Fruit fly (Drosophila melanogaster): ENCODE measurements around the gene tara.

Gene tara

dm6 chr3R:16249829-16250814 is 24.7 kb downstream of the tara start (continued):
- TF ChIP-seq CG2678 (tag; optimal IDR thresholded peaks at IDR 0.05) (peak; percentile 57), CG34422 (GFP tag; IDR thresholded peaks at IDR 0.05) (no peak), CG13775 (GFP tag; optimal IDR thresholded peaks at IDR 0.05) (peak; percentile 20), Adf1 (GFP tag; IDR thresholded peaks at IDR 0.05) (no peak), CG18599 (GFP tag; optimal IDR thresholded peaks at IDR 0.05) (peak; percentile 69), bab2 (GFP tag; optimal IDR thresholded peaks at IDR 0.05) (peak; percentile 40), twi (tag; optimal IDR thresholded peaks at IDR 0.05) (peak; percentile 41), CG11695 (GFP tag; IDR thresholded peaks at IDR 0.05) (no peak), CkIIα-i1 (GFP tag; IDR thresholded peaks at IDR 0.05) (no peak), Chrac-16 (GFP tag; optimal IDR thresholded peaks at IDR 0.05) (peak; percentile 10), Hr51 (GFP tag; optimal IDR thresholded peaks at IDR 0.05) (peak; percentile 3 to 35), sens-2 (GFP tag; IDR thresholded peaks at IDR 0.05) (no peak), CG4730 (GFP tag; IDR thresholded peaks at IDR 0.05) (no peak), hth (optimal IDR thresholded peaks at IDR 0.05) (no peak), Dll (GFP tag; IDR thresholded peaks at IDR 0.05; ENCODE audit: partially characterized antibody) (no peak), knrl (GFP tag; IDR thresholded peaks at IDR 0.05; ENCODE audit: partially characterized antibody) (no peak), CG17359 (tag; optimal IDR thresholded peaks at IDR 0.05) (peak; percentile 26), PHDP (tag; optimal IDR thresholded peaks at IDR 0.05) (peak; percentile 24), tup (GFP tag; optimal IDR thresholded peaks at IDR 0.05) (no peak), CG15696 (tag; optimal IDR thresholded peaks at IDR 0.05) (peak; percentile 3), ewg (GFP tag; optimal IDR thresholded peaks at IDR 0.05) (peak; percentile 15), Fer1 (GFP tag; optimal IDR thresholded peaks at IDR 0.05) (peak; percentile 61), toy (GFP tag; IDR thresholded peaks at IDR 0.05) (no peak), chn (GFP tag; optimal IDR thresholded peaks at IDR 0.05) (peak; percentile 51), chinmo (GFP tag; IDR thresholded peaks at IDR 0.05; ENCODE audit: partially characterized antibody) (no peak), ATbp (GFP tag; optimal IDR thresholded peaks at IDR 0.05) (peak; percentile 34), cato (GFP tag; optimal IDR thresholded peaks at IDR 0.05; ENCODE audit: borderline replicate concordance) (no peak), Fer3 (tag; optimal IDR thresholded peaks at IDR 0.05) (peak; percentile 37), lov (optimal IDR thresholded peaks at IDR 0.05) (no peak), lov (GFP tag; IDR thresholded peaks at IDR 0.05) (no peak), CG6854 (GFP tag; optimal IDR thresholded peaks at IDR 0.05) (no peak), Hmr (GFP tag; optimal IDR thresholded peaks at IDR 0.05) (peak; percentile 63), hkb (optimal IDR thresholded peaks at IDR 0.05) (no peak), hkb (GFP tag; IDR thresholded peaks at IDR 0.05) (no peak), Bdp1 (GFP tag; optimal IDR thresholded peaks at IDR 0.05) (peak; percentile 4), pb (GFP tag; optimal IDR thresholded peaks at IDR 0.05) (no peak), Pdp1 (GFP tag; optimal IDR thresholded peaks at IDR 0.05) (peak; percentile 4 to 82), pita (GFP tag; optimal IDR thresholded peaks at IDR 0.05) (no peak), CG8281 (tag; optimal IDR thresholded peaks at IDR 0.05) (no peak), CG16863 (GFP tag; optimal IDR thresholded peaks at IDR 0.05) (peak; percentile 32), Rx (GFP tag; IDR thresholded peaks at IDR 0.05) (no peak), slp2 (GFP tag; optimal IDR thresholded peaks at IDR 0.05) (peak; percentile 38), HHEX (GFP tag; optimal IDR thresholded peaks at IDR 0.05) (no peak), Max (GFP tag; optimal IDR thresholded peaks at IDR 0.05) (no peak), CG2120 (GFP tag; optimal IDR thresholded peaks at IDR 0.05) (peak; percentile 63), amos (GFP tag; IDR thresholded peaks at IDR 0.05; ENCODE audit: partially characterized antibody) (no peak), CG7987 (GFP tag; optimal IDR thresholded peaks at IDR 0.05) (peak; percentile 63), fd102C (GFP tag; optimal IDR thresholded peaks at IDR 0.05) (no peak)
